Worm (Caenorhabditis elegans): ENCODE data around the gene asm-2.

The asm-2 gene

ce11 chrX:11299642-11300307 is 24.3 kb downstream of the asm-2 start, which contains the start of the genes snrp-40.1 and F08G12.3 (continued):
- no peak for TF ChIP-seq K09A11.1 (tag; optimal IDR thresholded peaks at IDR 0.05; ENCODE audit: insufficient read depth)
- peak; percentile 10 for TF ChIP-seq syd-9 (tag; optimal IDR thresholded peaks at IDR 0.05)
- TF ChIP-seq ref-2 (tag; optimal IDR thresholded peaks at IDR 0.05): peak; percentile 68
- TF ChIP-seq T23F11.4 (GFP tag; optimal IDR thresholded peaks at IDR 0.05): no peak
- TF ChIP-seq dmd-4 (tag; optimal IDR thresholded peaks at IDR 0.05; ENCODE audit: borderline replicate concordance): peak; percentile 3
- TF ChIP-seq ceh-30 (tag; optimal IDR thresholded peaks at IDR 0.05): no peak
- no peak for TF ChIP-seq ahr-1 (tag; optimal IDR thresholded peaks at IDR 0.05)
- peak; percentile 41 for TF ChIP-seq ceh-19 (GFP tag; optimal IDR thresholded peaks at IDR 0.05)
- TF ChIP-seq ztf-16 (tag; optimal IDR thresholded peaks at IDR 0.05): no peak
- TF ChIP-seq elt-4 (tag; optimal IDR thresholded peaks at IDR 0.05): no peak
- no peak for TF ChIP-seq odd-2 (tag; optimal IDR thresholded peaks at IDR 0.05)
- peak; percentile 85 for TF ChIP-seq ceh-34 (tag; optimal IDR thresholded peaks at IDR 0.05)
- no peak for TF ChIP-seq ceh-45 (GFP tag; IDR thresholded peaks at IDR 0.05)
- TF ChIP-seq lin-11 (tag; optimal IDR thresholded peaks at IDR 0.05): no peak
- TF ChIP-seq npax-4 (tag; optimal IDR thresholded peaks at IDR 0.05): no peak
- TF ChIP-seq sox-2 (GFP tag; IDR thresholded peaks at IDR 0.05): no peak
- TF ChIP-seq ceh-14 (tag; optimal IDR thresholded peaks at IDR 0.05): peak; percentile 63
- TF ChIP-seq pha-4 (tag; optimal IDR thresholded peaks at IDR 0.05): no peak
- TF ChIP-seq unc-86 (tag; optimal IDR thresholded peaks at IDR 0.05): no peak
- TF ChIP-seq tbx-2 (tag; optimal IDR thresholded peaks at IDR 0.05): peak; percentile 86
- no peak for TF ChIP-seq eyg-1 (tag; optimal IDR thresholded peaks at IDR 0.05)
- TF ChIP-seq hlh-13 (GFP tag; optimal IDR thresholded peaks at IDR 0.05): no peak
- TF ChIP-seq gmeb-2 (tag; optimal IDR thresholded peaks at IDR 0.05): no peak
- TF ChIP-seq pag-3 (tag; optimal IDR thresholded peaks at IDR 0.05; ENCODE audit: borderline replicate concordance): no peak
- TF ChIP-seq fkh-10 (GFP tag; optimal IDR thresholded peaks at IDR 0.05): no peak
- TF ChIP-seq nhr-232 (tag; optimal IDR thresholded peaks at IDR 0.05): no peak
- TF ChIP-seq ama-1 (optimal IDR thresholded peaks at IDR 0.05): no peak
- no peak for TF ChIP-seq fkh-6 (tag; optimal IDR thresholded peaks at IDR 0.05)
- TF ChIP-seq ceh-24 (tag; optimal IDR thresholded peaks at IDR 0.05): no peak
- TF ChIP-seq hlh-8 (tag; optimal IDR thresholded peaks at IDR 0.05): no peak
- TF ChIP-seq ceh-9 (tag; optimal IDR thresholded peaks at IDR 0.05): no peak
- TF ChIP-seq C38D4.7 (GFP tag; optimal IDR thresholded peaks at IDR 0.05): no peak
- no peak for TF ChIP-seq fax-1 (tag; optimal IDR thresholded peaks at IDR 0.05)
- TF ChIP-seq elt-2 (tag; optimal IDR thresholded peaks at IDR 0.05): peak; percentile 62
- peak; percentile 55 for TF ChIP-seq ets-4 (tag; optimal IDR thresholded peaks at IDR 0.05)
- peak; percentile 80 for TF ChIP-seq unc-55 (GFP tag; optimal IDR thresholded peaks at IDR 0.05)
- TF ChIP-seq F13H6.1 (tag; optimal IDR thresholded peaks at IDR 0.05): no peak

- peak; percentile 36 for TF ChIP-seq hlh-30 (tag; optimal IDR thresholded peaks at IDR 0.05; ENCODE audit: insufficient read depth)
- TF ChIP-seq elt-2 (tag; optimal IDR thresholded peaks at IDR 0.05): peak; percentile 44
- TF ChIP-seq fkh-6 (tag; optimal IDR thresholded peaks at IDR 0.05): no peak
- TF ChIP-seq pax-1 (tag; optimal IDR thresholded peaks at IDR 0.05): peak; percentile 48
- TF ChIP-seq pha-4 (tag; optimal IDR thresholded peaks at IDR 0.05): no peak
- no peak for TF ChIP-seq ceh-22 (tag; optimal IDR thresholded peaks at IDR 0.05)
- TF ChIP-seq unc-55 (GFP tag; optimal IDR thresholded peaks at IDR 0.05): no peak
- no peak for TF ChIP-seq zip-5 (tag; optimal IDR thresholded peaks at IDR 0.05)
- no peak for TF ChIP-seq ceh-48 (tag; optimal IDR thresholded peaks at IDR 0.05)
- TF ChIP-seq pros-1 (tag; optimal IDR thresholded peaks at IDR 0.05): no peak
- TF ChIP-seq sdc-2 (tag; optimal IDR thresholded peaks at IDR 0.05): peak; percentile 50
- peak; percentile 63 for TF ChIP-seq tbx-2 (tag; optimal IDR thresholded peaks at IDR 0.05)
- no peak for TF ChIP-seq ahr-1 (tag; optimal IDR thresholded peaks at IDR 0.05)
- TF ChIP-seq hlh-6 (tag; optimal IDR thresholded peaks at IDR 0.05): no peak
- TF ChIP-seq ceh-31 (tag; optimal IDR thresholded peaks at IDR 0.05): peak; percentile 36
- peak; percentile 19 for TF ChIP-seq ceh-34 (tag; optimal IDR thresholded peaks at IDR 0.05)
- no peak for TF ChIP-seq pag-3 (tag; optimal IDR thresholded peaks at IDR 0.05; ENCODE audit: borderline replicate concordance)
Observed at ce11 chrX:11296683-11297365, 27.2 kb downstream of the asm-2 start, which contains the start of gene inx-2. Gene inx-2, minus strand, starts transcription at chrX:11296733.
